Worm (Caenorhabditis elegans) whole organism, L1 larva: ENCODE data around the gene B0334.5.
A peak's percentile ranks its signal among the peaks of the same experiment; 100 is the strongest.

Experiments
- C16A3.4 ChIP-seq: fragments of 150-350 bp; optimal IDR thresholded peaks from 2 replicates; lab custom pipeline; 2014; ENCODE audit warnings: missing biosample characterization, missing genetic modification characterization
- F16B12.6 ChIP-seq: fragments of 150-350 bp; optimal IDR thresholded peaks from 2 replicates; lab custom pipeline; 2014; ENCODE audit warnings: missing biosample characterization, missing genetic modification characterization
- Y116A8C.19 ChIP-seq: sonication (generic microtip); optimal IDR thresholded peaks from 2 replicates; lab custom pipeline; 2016; ENCODE audit warnings: missing compliant biosample characterization, missing genetic modification characterization, borderline replicate concordance
- aha-1 ChIP-seq: fragments of 150-350 bp; optimal IDR thresholded peaks from 2 replicates; lab custom pipeline; 2014; ENCODE audit warnings: missing biosample characterization, missing genetic modification characterization
- alr-1 ChIP-seq: fragments of 200-800 bp; sonication (Bioruptor generic); optimal IDR thresholded peaks from 2 replicates; lab custom pipeline; 2018; ENCODE audit warnings: borderline replicate concordance, mild to moderate bottlenecking, missing genetic modification characterization, missing compliant biosample characterization
- aly-2 ChIP-seq: fragments of 150-350 bp; optimal IDR thresholded peaks from 2 replicates; lab custom pipeline; 2014; ENCODE audit warnings: missing biosample characterization, missing genetic modification characterization
- blmp-1 ChIP-seq: fragments of 150-350 bp; optimal IDR thresholded peaks from 2 replicates; lab custom pipeline; 2014; ENCODE audit warnings: missing biosample characterization, missing genetic modification characterization
- ceh-8 ChIP-seq: fragments of 200-800 bp; sonication (Bioruptor generic); optimal IDR thresholded peaks from 2 replicates; lab custom pipeline; 2018; ENCODE audit warnings: mild to moderate bottlenecking, missing genetic modification characterization, moderate library complexity, missing compliant biosample characterization
- ceh-82 ChIP-seq, 3 experiments: fragments of 150-350 bp in 1 of 3; sonication (generic microtip) in 2 of 3; optimal IDR thresholded peaks; 2 replicates each; lab custom pipeline; 2014 to 2017; ENCODE audit warnings: missing biosample characterization in 3 of 3, missing genetic modification characterization in 3 of 3
- ceh-90 ChIP-seq: sonication (generic microtip); optimal IDR thresholded peaks from 2 replicates; lab custom pipeline; 2016; ENCODE audit warnings: missing genetic modification characterization, missing compliant biosample characterization
- ces-1 ChIP-seq: fragments of 150-350 bp; optimal IDR thresholded peaks from 2 replicates; lab custom pipeline; 2014; ENCODE audit warnings: missing biosample characterization, missing genetic modification reagents, missing genetic modification characterization
- dpl-1 ChIP-seq, 3 experiments: fragments of 150-350 bp in 2 of 3; sonication (generic microtip) in 1 of 3; optimal IDR thresholded peaks; 2 replicates each; lab custom pipeline; 2014 to 2017; ENCODE audit warnings: missing biosample characterization in 3 of 3, missing genetic modification characterization in 3 of 3, missing genetic modification reagents in 3 of 3
- dsc-1 ChIP-seq: sonication (generic microtip); optimal IDR thresholded peaks from 2 replicates; lab custom pipeline; 2016; ENCODE audit warnings: mild to moderate bottlenecking, missing genetic modification characterization, missing compliant biosample characterization
- efl-1 ChIP-seq, 4 experiments: fragments of 150-350 bp; optimal IDR thresholded peaks in 3 of 4; peaks in 1 of 4; 1 replicate in 1 of 4; 2 replicates in 3 of 4; lab custom pipeline; 2014; ENCODE audit warnings: missing biosample characterization in 2 of 4, missing genetic modification characterization in 2 of 4, missing genetic modification reagents in 2 of 4
- egl-13 ChIP-seq: sonication (generic microtip); optimal IDR thresholded peaks from 2 replicates; lab custom pipeline; 2016; ENCODE audit warnings: missing genotype, missing genetic modification reagents, missing genetic modification characterization, missing compliant biosample characterization
- egl-27 ChIP-seq, 2 experiments: fragments of 150-350 bp in 1 of 2; sonication (generic microtip); optimal IDR thresholded peaks; 3 replicates each; lab custom pipeline; 2017 to 2018; ENCODE audit warnings: missing biosample characterization in 2 of 2, missing genetic modification characterization in 2 of 2, missing genetic modification reagents in 2 of 2
- elt-2 ChIP-seq: sonication (generic microtip); optimal IDR thresholded peaks from 2 replicates; lab custom pipeline; 2016; ENCODE audit warnings: missing genetic modification characterization, mild to moderate bottlenecking, inconsistent platforms, missing compliant biosample characterization, missing genetic modification reagents
- ets-5 ChIP-seq: fragments of 200-800 bp; sonication (Bioruptor generic); IDR thresholded peaks from 2 replicates; pipeline ENCODE4 v1.3.6; 2022; ENCODE audit warnings: missing genetic modification characterization, missing compliant biosample characterization
- fkh-10 ChIP-seq: sonication (generic microtip); optimal IDR thresholded peaks from 2 replicates; lab custom pipeline; 2017; ENCODE audit warnings: missing biosample characterization, missing genetic modification reagents, missing genetic modification characterization
- fkh-4 ChIP-seq: sonication (generic microtip); optimal IDR thresholded peaks from 2 replicates; lab custom pipeline; 2016; ENCODE audit warnings: missing compliant biosample characterization, missing genetic modification characterization, borderline replicate concordance
- fkh-8 ChIP-seq: sonication (generic microtip); optimal IDR thresholded peaks from 2 replicates; lab custom pipeline; 2016; ENCODE audit warnings: mild to moderate bottlenecking, missing genetic modification characterization, missing compliant biosample characterization
- fos-1 ChIP-seq: fragments of 150-350 bp; optimal IDR thresholded peaks from 2 replicates; lab custom pipeline; 2014; ENCODE audit warnings: missing biosample characterization, missing genetic modification characterization
- hlh-4 ChIP-seq: sonication (generic microtip); optimal IDR thresholded peaks from 2 replicates; lab custom pipeline; 2016; ENCODE audit warnings: mild to moderate bottlenecking, missing genetic modification characterization, missing compliant biosample characterization
- hpl-2 ChIP-seq: fragments of 150-350 bp; optimal IDR thresholded peaks from 2 replicates; lab custom pipeline; 2014; ENCODE audit warnings: missing biosample characterization, missing genetic modification reagents, missing genetic modification characterization
- irx-1 ChIP-seq: sonication (generic microtip); optimal IDR thresholded peaks from 2 replicates; lab custom pipeline; 2016; ENCODE audit warnings: missing genetic modification characterization, missing compliant biosample characterization
- isw-1 ChIP-seq: fragments of 200-800 bp; sonication (Bioruptor generic); IDR thresholded peaks from 2 replicates; pipeline ENCODE4 v1.3.6; 2022; ENCODE audit warnings: missing genetic modification characterization, missing compliant biosample characterization
- lin-14 ChIP-seq: fragments of 200-800 bp; sonication (Bioruptor generic); optimal IDR thresholded peaks from 2 replicates; lab custom pipeline; 2018; ENCODE audit warnings: mild to moderate bottlenecking, missing genetic modification characterization, moderate library complexity, missing compliant biosample characterization
- lin-15B ChIP-seq: fragments of 150-350 bp; sonication (generic microtip); optimal IDR thresholded peaks from 3 replicates; lab custom pipeline; 2014; ENCODE audit warnings: missing biosample characterization, missing genetic modification characterization
- lin-39 ChIP-seq: fragments of 150-350 bp; optimal IDR thresholded peaks from 2 replicates; lab custom pipeline; 2014; ENCODE audit warnings: missing biosample characterization, missing genetic modification reagents, missing genetic modification characterization
- lir-3 ChIP-seq: sonication (generic microtip); optimal IDR thresholded peaks from 2 replicates; lab custom pipeline; 2016; ENCODE audit warnings: mild to moderate bottlenecking, missing genetic modification characterization, moderate library complexity, missing compliant biosample characterization; ENCODE audit not compliant: poor library complexity
- lsy-2 ChIP-seq, 2 experiments: fragments of 150-350 bp; optimal IDR thresholded peaks; 2 replicates each; lab custom pipeline; 2014; ENCODE audit warnings: missing biosample characterization in 2 of 2, missing genetic modification characterization in 2 of 2
- mdl-1 ChIP-seq, 2 experiments: fragments of 150-350 bp; optimal IDR thresholded peaks; 2 replicates each; lab custom pipeline; 2014 to 2017; ENCODE audit warnings: missing biosample characterization in 2 of 2, missing genetic modification characterization in 2 of 2, inconsistent platforms in 1 of 2
- mef-2 ChIP-seq: fragments of 150-350 bp; optimal IDR thresholded peaks from 2 replicates; lab custom pipeline; 2014; ENCODE audit warnings: missing biosample characterization, missing genetic modification characterization
- nhr-11 ChIP-seq: fragments of 150-350 bp; optimal IDR thresholded peaks from 2 replicates; lab custom pipeline; 2014; ENCODE audit warnings: missing biosample characterization, missing genetic modification characterization
- nhr-20 ChIP-seq: sonication (generic microtip); optimal IDR thresholded peaks from 2 replicates; lab custom pipeline; 2016; ENCODE audit warnings: mild to moderate bottlenecking, missing genetic modification characterization, missing compliant biosample characterization
- nhr-237 ChIP-seq: fragments of 150-350 bp; optimal IDR thresholded peaks from 2 replicates; lab custom pipeline; 2014; ENCODE audit warnings: missing biosample characterization, missing genetic modification characterization
- nhr-28 ChIP-seq: fragments of 150-350 bp; optimal IDR thresholded peaks from 2 replicates; lab custom pipeline; 2014; ENCODE audit warnings: missing biosample characterization, missing genetic modification characterization
- nhr-47 ChIP-seq: sonication (generic microtip); optimal IDR thresholded peaks from 2 replicates; lab custom pipeline; 2016; ENCODE audit warnings: mild to moderate bottlenecking, missing genetic modification characterization, moderate library complexity, missing compliant biosample characterization
- nhr-71 ChIP-seq: sonication (generic microtip); optimal IDR thresholded peaks from 2 replicates; lab custom pipeline; 2016; ENCODE audit warnings: mild to moderate bottlenecking, missing genetic modification characterization, moderate library complexity, missing compliant biosample characterization
- pag-3 ChIP-seq: sonication (generic microtip); optimal IDR thresholded peaks from 2 replicates; lab custom pipeline; 2017; ENCODE audit warnings: missing genetic modification characterization, mild to moderate bottlenecking, missing compliant biosample characterization, antibody characterized with exemption, borderline replicate concordance; ENCODE audit not compliant: insufficient read depth
- pax-3 ChIP-seq: fragments of 200-800 bp; sonication (Bioruptor generic); optimal IDR thresholded peaks from 2 replicates; lab custom pipeline; 2018; ENCODE audit warnings: mild to moderate bottlenecking, missing genetic modification characterization, moderate library complexity, missing compliant biosample characterization
- pqm-1 ChIP-seq: sonication (generic microtip); optimal IDR thresholded peaks from 3 replicates; lab custom pipeline; 2017; ENCODE audit warnings: missing biosample characterization, missing genetic modification characterization
- rnt-1 ChIP-seq: sonication (generic microtip); optimal IDR thresholded peaks from 2 replicates; lab custom pipeline; 2016; ENCODE audit warnings: mild to moderate bottlenecking, missing genetic modification characterization, moderate library complexity, missing compliant biosample characterization
- snpc-4 ChIP-seq: fragments of 150-350 bp; optimal IDR thresholded peaks from 2 replicates; lab custom pipeline; 2014; ENCODE audit warnings: missing biosample characterization, missing genetic modification characterization
- snu-23 ChIP-seq: sonication (generic microtip); optimal IDR thresholded peaks from 2 replicates; lab custom pipeline; 2016; ENCODE audit warnings: missing genetic modification characterization, missing compliant biosample characterization
- tlp-1 ChIP-seq: fragments of 150-350 bp; optimal IDR thresholded peaks from 2 replicates; lab custom pipeline; 2014; ENCODE audit warnings: missing biosample characterization, missing genetic modification characterization
- unc-98 ChIP-seq: fragments of 200-800 bp; sonication (Bioruptor generic); IDR thresholded peaks from 2 replicates; pipeline ENCODE4 v1.3.6; 2022; ENCODE audit warnings: missing genetic modification characterization, missing compliant biosample characterization
- vab-15 ChIP-seq: sonication (generic microtip); optimal IDR thresholded peaks from 2 replicates; lab custom pipeline; 2017; ENCODE audit warnings: missing genotype, mild to moderate bottlenecking, missing genetic modification characterization, missing compliant biosample characterization
- ztf-11 ChIP-seq, 2 experiments: sonication (generic microtip); optimal IDR thresholded peaks; 2 replicates each; lab custom pipeline; 2016 to 2017; ENCODE audit warnings: missing genetic modification characterization in 2 of 2, missing biosample characterization in 1 of 2, missing compliant biosample characterization in 1 of 2

B0334.5 gene

DNA sequence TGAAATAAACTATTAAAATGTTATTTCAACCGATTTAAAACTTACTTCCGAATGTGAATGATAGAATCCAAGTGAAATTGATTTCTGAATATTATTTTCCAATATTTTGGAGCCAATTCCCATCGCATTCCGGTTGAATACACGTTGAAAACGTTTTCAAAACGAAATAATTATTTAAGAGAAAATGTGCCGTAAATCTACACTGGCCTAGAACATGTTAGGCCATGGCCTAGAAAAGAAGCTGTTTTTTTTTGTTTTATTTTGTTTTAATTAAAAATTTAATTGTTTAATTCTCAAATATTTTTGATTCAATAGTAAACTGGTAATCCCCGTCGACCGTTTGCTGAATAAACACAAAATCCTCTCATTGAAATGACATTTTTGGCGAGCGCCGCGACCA, 33.6 kb upstream of the B0334.5 start:
- no peak for TF ChIP-seq nhr-47
- no peak for TF ChIP-seq pax-3 (tag; lab: Kevin White, UChicago)
- no peak for TF ChIP-seq elt-2 (tag; lab: Kevin White, UChicago)
- peak in 1 of 3 experiments; percentile 27 for TF ChIP-seq dpl-1 (GFP tag; optimal IDR thresholded peaks at IDR 0.05; lab: Kevin White, UChicago)
- no peak for TF ChIP-seq F16B12.6 (tag; lab: Kevin White, UChicago)
- TF ChIP-seq aha-1 (tag; lab: Kevin White, UChicago), result no peak
- TF ChIP-seq ceh-90 (tag; lab: Kevin White, UChicago), result peak; percentile 46
- no peak for TF ChIP-seq ceh-82 (tag; optimal IDR thresholded peaks at IDR 0.05; lab: Kevin White, UChicago)
- TF ChIP-seq mdl-1 (tag; optimal IDR thresholded peaks at IDR 0.05; lab: Kevin White, UChicago), result no peak
- TF ChIP-seq lsy-2 (tag; optimal IDR thresholded peaks at IDR 0.05; lab: Kevin White, UChicago), result peak in 1 of 2 experiments; percentile 9
- no peak for TF ChIP-seq blmp-1 (tag; lab: Kevin White, UChicago)
- no peak for TF ChIP-seq isw-1 (GFP tag; lab: Robert Waterston, UW)
- peak; percentile 9 to 31 for TF ChIP-seq efl-1 (optimal IDR thresholded peaks at IDR 0.05; lab: Kevin White, UChicago)
- TF ChIP-seq efl-1 (GFP tag; optimal IDR thresholded peaks at IDR 0.05 in 1 of 2; lab: Kevin White, UChicago), result peak; percentile 8 to 56
- no peak for TF ChIP-seq mef-2
- TF ChIP-seq nhr-28 (tag; lab: Kevin White, UChicago), result no peak
- TF ChIP-seq pqm-1 (tag; lab: Kevin White, UChicago), result no peak
- TF ChIP-seq ces-1 (GFP tag; lab: Kevin White, UChicago), result no peak
- no peak for TF ChIP-seq lin-39 (tag; lab: Kevin White, UChicago)
- TF ChIP-seq fkh-4 (tag; lab: Kevin White, UChicago), result no peak
- no peak for TF ChIP-seq ztf-11 (tag; optimal IDR thresholded peaks at IDR 0.05; lab: Kevin White, UChicago)
- TF ChIP-seq dsc-1 (tag; lab: Kevin White, UChicago), result no peak
- no peak for TF ChIP-seq C16A3.4 (tag; lab: Kevin White, UChicago)
- no peak for TF ChIP-seq aly-2 (tag; lab: Kevin White, UChicago)
- no peak for TF ChIP-seq lin-14 (GFP tag; lab: Kevin White, UChicago)
- peak; percentile 41 for TF ChIP-seq lir-3 (tag; lab: Kevin White, UChicago)
- TF ChIP-seq rnt-1 (tag; lab: Kevin White, UChicago), result peak; percentile 15
- no peak for TF ChIP-seq pag-3 (tag; lab: Kevin White, UChicago)
- no peak for TF ChIP-seq snpc-4 (tag; lab: Kevin White, UChicago)
- TF ChIP-seq nhr-71 (tag; lab: Kevin White, UChicago), result no peak
- TF ChIP-seq, all 84 proteins: peak for 6

DNA sequence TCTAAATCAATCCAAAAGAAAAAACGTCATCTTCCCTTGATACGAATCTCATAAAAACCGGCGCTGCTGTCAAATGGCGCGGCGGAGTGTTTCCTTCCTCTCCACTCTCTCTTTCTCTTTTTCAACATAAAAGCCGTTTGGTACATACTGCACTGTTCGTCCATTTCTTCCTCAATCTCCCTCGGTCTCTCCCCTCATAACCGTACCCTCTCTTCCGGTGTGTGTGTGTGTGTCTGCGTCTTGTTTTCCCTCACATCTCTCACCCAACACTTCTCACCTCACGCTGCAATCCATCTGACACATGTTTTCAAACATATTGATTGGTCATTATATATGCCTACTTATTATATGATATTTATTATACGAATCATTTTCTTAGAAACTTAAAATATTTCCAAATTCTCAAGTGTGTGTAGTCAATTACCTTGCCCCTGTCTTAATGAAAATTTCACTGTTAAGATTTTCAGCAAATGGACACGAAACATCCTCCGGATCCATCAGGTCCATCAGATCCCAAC, 33.0 kb upstream of the B0334.5 start, which contains the start of the genes aars-1 and rga-1:
TSS of gene aars-1 (minus strand) at position 71 of the 518 bp plus-strand sequence.
TSS of gene rga-1 (plus strand) at position 468 of the 518 bp plus-strand sequence.
- TF ChIP-seq ets-5, result no peak
- no peak for TF ChIP-seq aha-1 (tag; lab: Kevin White, UChicago)
- TF ChIP-seq ceh-8 (GFP tag; lab: Kevin White, UChicago), result no peak
- TF ChIP-seq nhr-11 (tag; lab: Kevin White, UChicago), result no peak
- no peak for TF ChIP-seq hpl-2 (GFP tag; lab: Kevin White, UChicago)
- no peak for TF ChIP-seq hlh-4 (tag; lab: Kevin White, UChicago)
- no peak for TF ChIP-seq fkh-8 (tag; lab: Kevin White, UChicago)
- TF ChIP-seq snu-23 (GFP tag; lab: Kevin White, UChicago), result peak; percentile 60
- no peak for TF ChIP-seq irx-1 (tag; lab: Kevin White, UChicago)
- TF ChIP-seq vab-15 (tag; lab: Kevin White, UChicago), result no peak
- no peak for TF ChIP-seq fos-1
- peak in 2 of 3 experiments; percentile 26 to 44 for TF ChIP-seq dpl-1 (GFP tag; optimal IDR thresholded peaks at IDR 0.05; lab: Kevin White, UChicago)
- TF ChIP-seq ces-1 (GFP tag; lab: Kevin White, UChicago), result no peak
- no peak for TF ChIP-seq tlp-1
- TF ChIP-seq egl-27 (tag; optimal IDR thresholded peaks at IDR 0.05; lab: Kevin White, UChicago), result no peak
- peak; percentile 61 for TF ChIP-seq rnt-1 (tag; lab: Kevin White, UChicago)
- TF ChIP-seq nhr-20 (tag; lab: Kevin White, UChicago), result peak; percentile 68
- TF ChIP-seq pax-3 (tag; lab: Kevin White, UChicago), result no peak
- no peak for TF ChIP-seq Y116A8C.19
- no peak for TF ChIP-seq alr-1 (tag; lab: Kevin White, UChicago)
- TF ChIP-seq nhr-237 (tag; lab: Kevin White, UChicago), result no peak
- peak; percentile 16 for TF ChIP-seq nhr-47
- no peak for TF ChIP-seq C16A3.4 (tag; lab: Kevin White, UChicago)
- TF ChIP-seq unc-98 (GFP tag; lab: Robert Waterston, UW), result no peak
- TF ChIP-seq lsy-2 (tag; optimal IDR thresholded peaks at IDR 0.05; lab: Kevin White, UChicago), result peak; percentile 28 to 57
- TF ChIP-seq egl-13 (tag; lab: Kevin White, UChicago), result no peak
- no peak for TF ChIP-seq aly-2 (tag; lab: Kevin White, UChicago)
- TF ChIP-seq lin-15B, result no peak
- TF ChIP-seq fkh-10 (GFP tag; lab: Kevin White, UChicago), result no peak
